Fruit fly (Drosophila melanogaster): ENCODE results near the gene CG11109.

The CG11109 gene

DNA sequence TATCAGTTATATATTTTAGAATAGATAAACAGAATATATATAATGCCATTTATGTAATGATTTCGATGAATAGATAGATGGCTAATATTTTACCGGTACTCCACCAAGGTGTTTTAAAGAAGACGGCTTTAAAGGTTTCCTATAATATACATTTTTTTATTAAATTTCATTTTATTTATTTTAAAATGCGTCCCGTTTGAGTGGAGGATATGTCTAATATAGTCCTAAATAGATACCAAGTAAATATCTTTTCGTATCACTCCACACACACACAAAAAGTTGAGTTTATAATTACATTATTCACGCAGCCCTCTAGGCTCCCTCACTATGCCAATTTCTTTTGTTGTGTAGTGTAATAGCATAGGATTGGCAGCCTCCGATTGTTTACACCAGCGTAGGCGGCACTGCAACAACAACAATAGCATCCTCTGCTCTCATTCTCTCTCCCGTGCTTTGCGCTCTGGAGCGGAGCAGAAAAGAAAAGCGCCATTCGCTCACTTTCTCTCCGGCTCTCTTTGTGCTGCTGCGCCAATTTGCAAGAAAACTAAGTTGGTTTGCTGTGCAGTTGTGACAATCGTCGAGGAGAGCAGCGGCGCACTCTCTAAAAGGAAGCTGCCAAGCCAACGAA, 38.0 kb downstream of the CG11109 start, which contains the start of gene CG12768 (continued):
- peak; percentile 44 for TF ChIP-seq CG7556 (GFP tag; optimal IDR thresholded peaks at IDR 0.05)
- TF ChIP-seq nmo (GFP tag; optimal IDR thresholded peaks at IDR 0.05) = peak; percentile 33
- peak; percentile 17 for TF ChIP-seq CG18599 (GFP tag; optimal IDR thresholded peaks at IDR 0.05)
- peak; percentile 41 for TF ChIP-seq dmrt99B (tag; optimal IDR thresholded peaks at IDR 0.05)
- no peak for TF ChIP-seq CG30020 (tag; optimal IDR thresholded peaks at IDR 0.05)
- peak; percentile 30 for TF ChIP-seq CG1529 (GFP tag; optimal IDR thresholded peaks at IDR 0.05)
- TF ChIP-seq ase (GFP tag; IDR thresholded peaks at IDR 0.05) = 0 out of 3 replicates have a peak, but pooled peaks have one; percentile 6
- TF ChIP-seq zfh1 (GFP tag; IDR thresholded peaks at IDR 0.05) = 0 out of 3 replicates have a peak, but pooled peaks have one; percentile 15
- peak; percentile 74 for TF ChIP-seq yki (optimal IDR thresholded peaks at IDR 0.05)
- no peak for TF ChIP-seq CG14860 (GFP tag; IDR thresholded peaks at IDR 0.05; ENCODE audit: partially characterized antibody)
- peak; percentile 9 for TF ChIP-seq CG11504 (tag; optimal IDR thresholded peaks at IDR 0.05)
- TF ChIP-seq grau (tag; optimal IDR thresholded peaks at IDR 0.05) = peak; percentile 54
- no peak for TF ChIP-seq CG32772 (GFP tag; IDR thresholded peaks at IDR 0.05)
- TF ChIP-seq CG4360 (GFP tag; IDR thresholded peaks at IDR 0.05) = peak; percentile 87
- TF ChIP-seq CG1233 (GFP tag; optimal IDR thresholded peaks at IDR 0.05) = peak; percentile 6
- peak; percentile 58 for TF ChIP-seq Sox100B (GFP tag; optimal IDR thresholded peaks at IDR 0.05)
- TF ChIP-seq CG16815 (GFP tag; optimal IDR thresholded peaks at IDR 0.05) = peak; percentile 18
- peak; percentile 23 for TF ChIP-seq CG13424 (tag; optimal IDR thresholded peaks at IDR 0.05)
- TF ChIP-seq CG30431 (GFP tag; optimal IDR thresholded peaks at IDR 0.05) = peak; percentile 3
- TF ChIP-seq CG18262 (tag; optimal IDR thresholded peaks at IDR 0.05) = peak; percentile 70
- TF ChIP-seq CG15269 (tag; optimal IDR thresholded peaks at IDR 0.05) = peak; percentile 9
- TF ChIP-seq CG5953 (GFP tag; IDR thresholded peaks at IDR 0.05) = 0 out of 2 replicates have a peak, but pooled peaks have one; percentile 5
- TF ChIP-seq lab (GFP tag; optimal IDR thresholded peaks at IDR 0.05) = peak; percentile 13
- TF ChIP-seq CG10979 (tag; optimal IDR thresholded peaks at IDR 0.05) = peak; percentile 54
- peak; percentile 7 for TF ChIP-seq Usf (GFP tag; optimal IDR thresholded peaks at IDR 0.05)
- TF ChIP-seq CG10209 (GFP tag; optimal IDR thresholded peaks at IDR 0.05) = peak; percentile 51
- TF ChIP-seq Xrp1 (GFP tag; IDR thresholded peaks at IDR 0.05) = peak; percentile 24; the same call in 1 of the 2 replicates
- peak; percentile 4 for TF ChIP-seq CG15696 (tag; optimal IDR thresholded peaks at IDR 0.05)
- TF ChIP-seq lola (GFP tag; optimal IDR thresholded peaks at IDR 0.05) = peak in 1 of 3 experiments; percentile 52
- 0 out of 2 replicates have a peak, but pooled peaks have one; percentile 22 for TF ChIP-seq hbn (GFP tag; IDR thresholded peaks at IDR 0.05; ENCODE audit: partially characterized antibody)
- TF ChIP-seq dysf (GFP tag; IDR thresholded peaks at IDR 0.05) = 0 out of 3 replicates have a peak, but pooled peaks have one; percentile 24
- peak; percentile 12 for TF ChIP-seq CG18619 (GFP tag; optimal IDR thresholded peaks at IDR 0.05)
- TF ChIP-seq CG2712 (tag; optimal IDR thresholded peaks at IDR 0.05) = peak; percentile 57
- no peak for TF ChIP-seq HHEX (GFP tag; optimal IDR thresholded peaks at IDR 0.05)
- no peak for TF ChIP-seq lbe (GFP tag; optimal IDR thresholded peaks at IDR 0.05)
- TF ChIP-seq fd96Cb (tag; optimal IDR thresholded peaks at IDR 0.05) = peak; percentile 13
- no peak for TF ChIP-seq CG32767 (GFP tag; IDR thresholded peaks at IDR 0.05)
- TF ChIP-seq CG17361 (GFP tag; IDR thresholded peaks at IDR 0.05) = peak; percentile 71; the same call in 2 of the 3 replicates
- TF ChIP-seq Chrac-16 (GFP tag; optimal IDR thresholded peaks at IDR 0.05) = no peak
- peak; percentile 43; the same call in 1 of the 2 replicates for TF ChIP-seq CG31441 (GFP tag; IDR thresholded peaks at IDR 0.05)
- peak; percentile 8 for TF ChIP-seq dmrt11E (tag; optimal IDR thresholded peaks at IDR 0.05)
- no peak for TF ChIP-seq Ada2b (GFP tag; IDR thresholded peaks at IDR 0.05)
- peak; percentile 14 for TF ChIP-seq D19A (tag; optimal IDR thresholded peaks at IDR 0.05)
- TF ChIP-seq Nf-YB (GFP tag; optimal IDR thresholded peaks at IDR 0.05) = peak; percentile 8
- TF ChIP-seq Trl (optimal IDR thresholded peaks at IDR 0.05) = peak; percentile 69 to 81
- no peak for TF ChIP-seq Trl (GFP tag; optimal IDR thresholded peaks at IDR 0.05)
- peak; percentile 37 for TF ChIP-seq Ets65A (GFP tag)

Data from whole organism, embryonic.